Fruit fly (Drosophila melanogaster) whole organism, embryonic: Measurements from ENCODE around the gene gkt.

Experiments
- Awh ChIP-seq: fragments of 200-800 bp; sonication (Bioruptor generic); IDR thresholded peaks from 2 replicates; pipeline ENCODE4, ENCODE4 v1.3.6; 2022; ENCODE audit warnings: missing biosample characterization, missing genetic modification characterization
- B-H2 ChIP-seq: fragments of 200-800 bp; sonication (Bioruptor generic); optimal IDR thresholded peaks from 2 replicates; lab custom pipeline; 2018; ENCODE audit warnings: missing biosample characterization, mild to moderate bottlenecking, missing genetic modification characterization
- Bteb2 ChIP-seq: fragments of 200-800 bp; sonication (Bioruptor generic); optimal IDR thresholded peaks from 2 replicates; lab custom pipeline; 2016; ENCODE audit warnings: missing biosample characterization, missing genetic modification characterization
- CG10979 ChIP-seq: fragments of 200-800 bp; sonication (Bioruptor generic); optimal IDR thresholded peaks from 2 replicates; lab custom pipeline; 2018; ENCODE audit warnings: missing biosample characterization, mild to moderate bottlenecking, missing genetic modification characterization, moderate library complexity
- CG11085 ChIP-seq: fragments of 200-800 bp; sonication (Bioruptor generic); IDR thresholded peaks from 2 replicates; pipeline ENCODE4 v1.3.6; 2022; ENCODE audit warnings: missing biosample characterization, missing genetic modification characterization
- CG12071 ChIP-seq: fragments of 200-800 bp; sonication (Bioruptor generic); optimal IDR thresholded peaks from 3 replicates; lab custom pipeline; 2018; ENCODE audit warnings: missing biosample characterization, mild to moderate bottlenecking, missing genetic modification characterization
- CG12391 ChIP-seq: fragments of 200-800 bp; sonication (Bioruptor generic); optimal IDR thresholded peaks from 3 replicates; lab custom pipeline; 2018; ENCODE audit warnings: missing biosample characterization, mild to moderate bottlenecking, missing genetic modification characterization, moderate library complexity
- CG15479 ChIP-seq: fragments of 200-800 bp; sonication (Bioruptor generic); optimal IDR thresholded peaks from 3 replicates; lab custom pipeline; 2019; ENCODE audit warnings: missing biosample characterization, mild to moderate bottlenecking, missing genetic modification characterization, moderate library complexity
- CG15514 ChIP-seq: fragments of 200-800 bp; sonication (Bioruptor generic); optimal IDR thresholded peaks from 3 replicates; lab custom pipeline; 2017; ENCODE audit warnings: missing biosample characterization, missing genetic modification characterization, mild to moderate bottlenecking, moderate library complexity, missing genetic modification reagents
- CG1603 ChIP-seq: fragments of 200-800 bp; sonication (Bioruptor generic); optimal IDR thresholded peaks from 2 replicates; lab custom pipeline; 2019; ENCODE audit warnings: missing biosample characterization, mild to moderate bottlenecking, missing genetic modification characterization, moderate library complexity
- CG17328 ChIP-seq: fragments of 200-800 bp; sonication (Bioruptor generic); IDR thresholded peaks from 2 replicates; pipeline ENCODE4 v1.3.6; 2022; ENCODE audit warnings: missing biosample characterization, missing genetic modification characterization
- CG18599 ChIP-seq: fragments of 200-800 bp; sonication (Bioruptor generic); optimal IDR thresholded peaks from 3 replicates; lab custom pipeline; 2017; ENCODE audit warnings: missing biosample characterization, missing genetic modification characterization, mild to moderate bottlenecking, moderate library complexity, missing genetic modification reagents
- CG2116 ChIP-seq: fragments of 200-800 bp; sonication (Bioruptor generic); optimal IDR thresholded peaks from 3 replicates; lab custom pipeline; 2018; ENCODE audit warnings: missing biosample characterization, mild to moderate bottlenecking, missing genetic modification characterization
- CG2129 ChIP-seq: fragments of 200-800 bp; sonication (Bioruptor generic); IDR thresholded peaks from 2 replicates; pipeline ENCODE4 v1.3.6; 2022; ENCODE audit warnings: missing biosample characterization, missing genetic modification characterization; ENCODE audit not compliant: partially characterized antibody
- CG2712 ChIP-seq: fragments of 200-800 bp; optimal IDR thresholded peaks from 3 replicates; lab custom pipeline; 2019; ENCODE audit warnings: missing biosample characterization, mild to moderate bottlenecking, missing genetic modification characterization, moderate library complexity
- CG30020 ChIP-seq: fragments of 200-800 bp; optimal IDR thresholded peaks from 2 replicates; lab custom pipeline; 2019; ENCODE audit warnings: missing biosample characterization, mild to moderate bottlenecking, missing genetic modification characterization, moderate library complexity
- CG3281 ChIP-seq: fragments of 200-800 bp; sonication (Bioruptor generic); optimal IDR thresholded peaks from 3 replicates; lab custom pipeline; 2017; ENCODE audit warnings: missing biosample characterization, mild to moderate bottlenecking, missing genetic modification characterization
- CG6254 ChIP-seq: fragments of 200-800 bp; sonication (Bioruptor generic); optimal IDR thresholded peaks from 3 replicates; lab custom pipeline; 2017; ENCODE audit warnings: mild to moderate bottlenecking, missing biosample characterization, missing genetic modification reagents, missing genetic modification characterization
- CG6791 ChIP-seq: fragments of 200-800 bp; sonication (Bioruptor generic); IDR thresholded peaks from 3 replicates; pipeline ENCODE4 v1.3.6; 2022; ENCODE audit warnings: missing biosample characterization, missing genetic modification characterization; ENCODE audit not compliant: partially characterized antibody
- CG8290 ChIP-seq, 3 experiments: fragments of 200-800 bp; sonication (Bioruptor generic); optimal IDR thresholded peaks; 2 replicates each; lab custom pipeline; 2016 to 2019; ENCODE audit warnings: missing biosample characterization in 3 of 3, missing genetic modification characterization in 3 of 3, mild to moderate bottlenecking in 2 of 3, moderate library complexity in 1 of 3
- CG8359 ChIP-seq: fragments of 200-800 bp; sonication (Bioruptor generic); optimal IDR thresholded peaks from 2 replicates; lab custom pipeline; 2017; ENCODE audit warnings: missing biosample characterization, mild to moderate bottlenecking, missing genetic modification characterization, borderline replicate concordance
- CG8388 ChIP-seq: fragments of 200-800 bp; sonication (Bioruptor generic); optimal IDR thresholded peaks from 2 replicates; lab custom pipeline; 2019; ENCODE audit warnings: missing biosample characterization, mild to moderate bottlenecking, missing genetic modification characterization, moderate library complexity
- E2f2 ChIP-seq: fragments of 200-800 bp; sonication (Bioruptor generic); IDR thresholded peaks from 2 replicates; pipeline ENCODE4 v1.3.6; 2022; ENCODE audit warnings: missing biosample characterization, missing genetic modification characterization
- Fer3 ChIP-seq: fragments of 200-800 bp; sonication (Bioruptor generic); optimal IDR thresholded peaks from 2 replicates; lab custom pipeline; 2018; ENCODE audit warnings: missing biosample characterization, mild to moderate bottlenecking, missing genetic modification characterization, moderate library complexity
- MTF-1 ChIP-seq: fragments of 200-800 bp; sonication (Bioruptor generic); optimal IDR thresholded peaks from 2 replicates; lab custom pipeline; 2018; ENCODE audit warnings: missing biosample characterization, mild to moderate bottlenecking, missing genetic modification characterization, borderline replicate concordance
- Max ChIP-seq: fragments of 200-800 bp; sonication (Bioruptor generic); optimal IDR thresholded peaks from 2 replicates; lab custom pipeline; 2016; ENCODE audit warnings: missing biosample characterization, mild to moderate bottlenecking, missing genetic modification characterization
- NK7.1 ChIP-seq: fragments of 200-800 bp; sonication (Bioruptor generic); optimal IDR thresholded peaks from 3 replicates; lab custom pipeline; 2016; ENCODE audit warnings: missing biosample characterization, missing genetic modification characterization
- Scr ChIP-seq: fragments of 200-800 bp; sonication (Bioruptor generic); IDR thresholded peaks from 2 replicates; pipeline ENCODE4 v1.3.6; 2022; ENCODE audit warnings: missing biosample characterization, missing genetic modification characterization; ENCODE audit not compliant: partially characterized antibody
- Side ChIP-seq: fragments of 200-800 bp; sonication (Bioruptor generic); optimal IDR thresholded peaks from 2 replicates; lab custom pipeline; 2016; ENCODE audit warnings: missing biosample characterization, missing genetic modification characterization
- ac ChIP-seq: fragments of 200-800 bp; sonication (Bioruptor generic); optimal IDR thresholded peaks from 3 replicates; lab custom pipeline; 2017; ENCODE audit warnings: missing biosample characterization, mild to moderate bottlenecking, missing genetic modification characterization
- ato ChIP-seq: fragments of 200-800 bp; sonication (Bioruptor generic); IDR thresholded peaks from 2 replicates; pipeline ENCODE4 v1.3.6; 2022; ENCODE audit warnings: missing biosample characterization, missing genetic modification characterization; ENCODE audit not compliant: partially characterized antibody
- cato ChIP-seq: fragments of 200-800 bp; sonication (Bioruptor generic); optimal IDR thresholded peaks from 2 replicates; lab custom pipeline; 2016; ENCODE audit warnings: missing biosample characterization, missing genetic modification characterization, borderline replicate concordance
- caup ChIP-seq: fragments of 200-800 bp; sonication (Bioruptor generic); optimal IDR thresholded peaks from 3 replicates; lab custom pipeline; 2017; ENCODE audit warnings: missing biosample characterization, mild to moderate bottlenecking, missing genetic modification characterization, moderate library complexity; ENCODE audit not compliant: severe bottlenecking
- eyg ChIP-seq: fragments of 200-800 bp; sonication (Bioruptor generic); optimal IDR thresholded peaks from 3 replicates; lab custom pipeline; 2016; ENCODE audit warnings: missing biosample characterization, missing genetic modification characterization
- fu2 ChIP-seq: fragments of 200-800 bp; sonication (Bioruptor generic); optimal IDR thresholded peaks from 2 replicates; lab custom pipeline; 2016; ENCODE audit warnings: missing biosample characterization, missing genetic modification characterization
- gsb-n ChIP-seq: fragments of 200-800 bp; sonication (Bioruptor generic); optimal IDR thresholded peaks from 3 replicates; lab custom pipeline; 2018; ENCODE audit warnings: missing biosample characterization, mild to moderate bottlenecking, missing genetic modification characterization
- lov ChIP-seq, 2 experiments: fragments of 200-800 bp in 1 of 2; fragments of >200 bp in 1 of 2; sonication (Bioruptor generic) in 1 of 2; IDR thresholded peaks in 1 of 2; optimal IDR thresholded peaks in 1 of 2; 2 replicates in 1 of 2; 3 replicates in 1 of 2; pipeline versions ENCODE4 v1.3.6 to Lab custom; 2017 to 2022; ENCODE audit warnings: missing biosample characterization in 1 of 2, missing genetic modification characterization in 1 of 2
- luna ChIP-seq: fragments of 200-800 bp; sonication (Bioruptor generic); optimal IDR thresholded peaks from 2 replicates; lab custom pipeline; 2016; ENCODE audit warnings: missing biosample characterization, missing genetic modification characterization
- maf-S ChIP-seq: fragments of 200-800 bp; sonication (Bioruptor generic); optimal IDR thresholded peaks from 2 replicates; lab custom pipeline; 2016; ENCODE audit warnings: missing biosample characterization, missing genetic modification characterization
- nom ChIP-seq: fragments of 200-800 bp; sonication (Bioruptor generic); optimal IDR thresholded peaks from 2 replicates; lab custom pipeline; 2017; ENCODE audit warnings: missing biosample characterization, missing genetic modification characterization, mild to moderate bottlenecking, moderate library complexity, missing genetic modification reagents
- ranshi ChIP-seq: fragments of 200-800 bp; sonication (Bioruptor generic); IDR thresholded peaks from 2 replicates; pipeline ENCODE4 v1.3.6; 2022; ENCODE audit warnings: missing biosample characterization, missing genetic modification characterization
- sim ChIP-seq: fragments of 200-800 bp; sonication (Bioruptor generic); IDR thresholded peaks from 2 replicates; pipeline ENCODE4 v1.3.6; 2022; ENCODE audit warnings: missing biosample characterization, missing genetic modification characterization
- stc ChIP-seq: fragments of 200-800 bp; sonication (Bioruptor generic); IDR thresholded peaks from 2 replicates; pipeline ENCODE4 v1.3.6; 2022; ENCODE audit warnings: missing biosample characterization, missing genetic modification characterization
- stwl ChIP-seq: fragments of 200-800 bp; sonication (Bioruptor generic); optimal IDR thresholded peaks from 3 replicates; lab custom pipeline; 2018; ENCODE audit warnings: missing biosample characterization, mild to moderate bottlenecking, missing genetic modification characterization, moderate library complexity
- tll ChIP-seq, 2 experiments: fragments of 200-800 bp in 1 of 2; fragments of >200 bp in 1 of 2; sonication (Bioruptor generic) in 1 of 2; optimal IDR thresholded peaks; 2 replicates each; lab custom pipeline; 2017 to 2019; ENCODE audit warnings: missing biosample characterization in 2 of 2, missing genetic modification characterization in 2 of 2, mild to moderate bottlenecking in 1 of 2, moderate library complexity in 1 of 2
- trem ChIP-seq: fragments of 200-800 bp; optimal IDR thresholded peaks from 3 replicates; lab custom pipeline; 2019; ENCODE audit warnings: missing biosample characterization, mild to moderate bottlenecking, missing genetic modification characterization, moderate library complexity
- zfh1 ChIP-seq: fragments of 200-800 bp; sonication (Bioruptor generic); IDR thresholded peaks from 3 replicates; pipeline ENCODE4 v1.3.6; 2022; ENCODE audit warnings: missing biosample characterization, missing genetic modification characterization

Gene gkt

dm6 chr2L:3172745-3173271 lies 13.1 kb downstream of the gkt start (continued):
- TF ChIP-seq CG2116 (GFP tag; lab: Kevin White, UChicago) (peak; percentile 57), CG12071 (GFP tag; lab: Kevin White, UChicago) (peak; percentile 38), gsb-n (tag; lab: Kevin White, UChicago) (no peak), sim (GFP tag; lab: Robert Waterston, UW) (0 out of 2 replicates have a peak, but pooled peaks have one; percentile 8), CG8388 (GFP tag; lab: Kevin White, UChicago) (peak; percentile 2), Fer3 (peak; percentile 21), CG18599 (GFP tag; lab: Kevin White, UChicago) (no peak), CG6791 (peak; percentile 93), stwl (peak; percentile 75), ac (GFP tag; lab: Kevin White, UChicago) (no peak), CG17328 (GFP tag; lab: Robert Waterston, UW) (peak; percentile 71), maf-S (GFP tag; lab: Kevin White, UChicago) (no peak), lov (optimal IDR thresholded peaks at IDR 0.05; lab: Kevin White, UChicago) (no peak), lov (GFP tag; IDR thresholded peaks at IDR 0.05; lab: Robert Waterston, UW) (0 out of 3 replicates have a peak, but pooled peaks have one; percentile 40), ato (GFP tag; lab: Robert Waterston, UW) (peak; percentile 82), CG3281 (GFP tag; lab: Kevin White, UChicago) (peak; percentile 26), fu2 (GFP tag; lab: Kevin White, UChicago) (no peak), E2f2 (GFP tag; lab: Robert Waterston, UW) (peak; percentile 96), CG30020 (tag; lab: Kevin White, UChicago) (peak; percentile 81), NK7.1 (no peak), B-H2 (peak; percentile 20), cato (GFP tag; lab: Kevin White, UChicago) (no peak), CG8359 (GFP tag; lab: Kevin White, UChicago) (no peak), Max (GFP tag; lab: Kevin White, UChicago) (no peak), stc (GFP tag; lab: Robert Waterston, UW) (peak; percentile 51; the same call in 1 of the 2 replicates), trem (tag; lab: Kevin White, UChicago) (peak; percentile 53), ranshi (GFP tag; lab: Robert Waterston, UW) (no peak), Awh (GFP tag; lab: Robert Waterston, UW) (no peak), CG6254 (GFP tag; lab: Kevin White, UChicago) (peak; percentile 99), CG8290 (GFP tag; optimal IDR thresholded peaks at IDR 0.05; lab: Kevin White, UChicago) (no peak), CG8290 (tag; optimal IDR thresholded peaks at IDR 0.05; lab: Kevin White, UChicago) (peak in 1 of 2 experiments; percentile 24), CG2129 (GFP tag; lab: Robert Waterston, UW) (peak; percentile 18; the same call in 1 of the 2 replicates), CG1603 (tag; lab: Kevin White, UChicago) (no peak), nom (GFP tag; lab: Kevin White, UChicago) (peak; percentile 57), CG12391 (peak; percentile 20), CG2712 (peak; percentile 51), CG11085 (GFP tag; lab: Robert Waterston, UW) (no peak), eyg (GFP tag; lab: Kevin White, UChicago) (no peak), Side (GFP tag; lab: Kevin White, UChicago) (no peak), caup (GFP tag; lab: Kevin White, UChicago) (peak; percentile 43), MTF-1 (no peak), tll (GFP tag; optimal IDR thresholded peaks at IDR 0.05; lab: Kevin White, UChicago) (no peak), Scr (peak; percentile 77), zfh1 (GFP tag; lab: Robert Waterston, UW) (0 out of 3 replicates have a peak, but pooled peaks have one; percentile 32), CG10979 (tag; lab: Kevin White, UChicago) (no peak), CG15479 (GFP tag; lab: Kevin White, UChicago) (peak; percentile 84), Bteb2 (peak; percentile 12), CG15514 (GFP tag; lab: Kevin White, UChicago) (peak; percentile 45), luna (GFP tag; lab: Kevin White, UChicago) (no peak)
